Worm (Caenorhabditis elegans) whole organism, L4/young adult: Measurements from ENCODE around the gene ZK105.5.
"Not testable (repeated sequence)": the region's sequence is repeated elsewhere in the genome, so short reads cannot be mapped to it uniquely, and the experiment has no call there.

Source experiments
- W03F9.2 ChIP-seq: fragments of 150-350 bp; optimal IDR thresholded peaks from 2 replicates; lab custom pipeline; 2014; ENCODE audit warnings: missing biosample characterization, missing genetic modification characterization
- dao-5 ChIP-seq: sonication (generic microtip); optimal IDR thresholded peaks from 2 replicates; lab custom pipeline; 2016; ENCODE audit warnings: missing genotype, missing genetic modification characterization, moderate library complexity, missing compliant biosample characterization
- him-1 ChIP-seq: sonication (generic microtip); optimal IDR thresholded peaks from 2 replicates; lab custom pipeline; 2016; ENCODE audit warnings: missing genotype, missing genetic modification reagents, missing genetic modification characterization, missing compliant biosample characterization

DNA sequence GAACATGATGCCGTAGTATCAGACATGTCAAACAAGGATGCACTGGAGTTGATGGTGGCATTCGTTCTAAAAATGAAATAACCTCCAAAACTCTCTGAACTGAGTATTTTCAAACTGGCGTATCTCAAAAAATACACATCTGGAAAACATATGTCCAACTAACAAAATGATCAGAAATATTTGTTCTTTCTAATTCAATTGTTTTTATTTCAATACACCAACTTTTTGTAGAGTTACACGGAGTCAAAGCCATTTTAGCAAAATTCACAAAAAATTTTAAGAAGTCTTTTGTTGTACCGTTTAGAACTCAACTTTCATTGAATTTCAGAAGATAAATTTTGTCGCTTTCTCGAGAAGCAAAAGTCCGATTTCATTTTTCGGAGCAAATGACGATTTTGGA is 14.0 kb downstream of the ZK105.5 start, which contains the start of gene srsx-40:
- not testable (repeated sequence) for TF ChIP-seq him-1 (tag; lab: Kevin White, UChicago); W03F9.2; dao-5
